Fruit fly (Drosophila melanogaster): ENCODE measurements at regions not wholly inside any gene's neighbourhood (a gene's known extent, or its start where the extent isn't known, plus 50 kb on each side); places are given as distances from the start of the nearest gene placed in this dataset.
A peak's percentile ranks its signal among the peaks of the same experiment; 100 is the strongest.

dm6 chr3L:10352066-10352957, 60.3 kb upstream of the CG12362 start:
- peak; percentile 36 for TF ChIP-seq CG17801 (GFP tag; optimal IDR thresholded peaks at IDR 0.05; ENCODE audit: partially characterized antibody)

dm6 chr3L:10352958-10353302, 59.7 kb upstream of the CG12362 start:
- no peak for TF ChIP-seq CG17801 (GFP tag; optimal IDR thresholded peaks at IDR 0.05; ENCODE audit: partially characterized antibody)

dm6 chr3L:10354377-10355208, 58.0 kb upstream of the CG12362 start:
- no peak for TF ChIP-seq CG17801 (GFP tag; optimal IDR thresholded peaks at IDR 0.05; ENCODE audit: partially characterized antibody)

dm6 chr3L:10359436-10359835, 53.2 kb upstream of the CG12362 start:
- TF ChIP-seq CG17801 (GFP tag; optimal IDR thresholded peaks at IDR 0.05; ENCODE audit: partially characterized antibody), result no peak

dm6 chr3L:10360125-10360524, 52.5 kb upstream of the CG12362 start:
- TF ChIP-seq CG17801 (GFP tag; optimal IDR thresholded peaks at IDR 0.05; ENCODE audit: partially characterized antibody), result no peak

dm6 chr3L:10361403-10361941, 51.1 kb upstream of the CG12362 start:
- no peak for TF ChIP-seq CG17801 (GFP tag; optimal IDR thresholded peaks at IDR 0.05; ENCODE audit: partially characterized antibody)

- TF ChIP-seq CG17801 (GFP tag; optimal IDR thresholded peaks at IDR 0.05; ENCODE audit: partially characterized antibody), result no peak
Observed at dm6 chr3L:10362548-10363157, 50.0 kb upstream of the CG12362 start.
